Fruit fly (Drosophila melanogaster): ENCODE results near the gene PNKP.

Gene PNKP

dm6 chr3R:8329628-8330027 is 13.7 kb downstream of the PNKP start:
- TF ChIP-seq CG14655 (GFP tag; optimal IDR thresholded peaks at IDR 0.05) (no peak), CG15710 (tag; optimal IDR thresholded peaks at IDR 0.05) (no peak), gl (tag; optimal IDR thresholded peaks at IDR 0.05) (no peak), Ets98B (GFP tag; IDR thresholded peaks at IDR 0.05) (no peak), EcR (GFP tag; optimal IDR thresholded peaks at IDR 0.05) (peak; percentile 16)

dm6 chr3R:8327967-8328789 is 15.1 kb downstream of the PNKP start:
- TF ChIP-seq EcR (GFP tag; optimal IDR thresholded peaks at IDR 0.05) (no peak), CG17806 (tag; optimal IDR thresholded peaks at IDR 0.05) (no peak), gl (tag; optimal IDR thresholded peaks at IDR 0.05) (no peak), CG15710 (tag; optimal IDR thresholded peaks at IDR 0.05) (no peak), CG8159 (tag; optimal IDR thresholded peaks at IDR 0.05) (no peak), CG8301 (tag; optimal IDR thresholded peaks at IDR 0.05) (no peak)

- TF ChIP-seq Pif1B (GFP tag; optimal IDR thresholded peaks at IDR 0.05) = no peak
- no peak for TF ChIP-seq Pif1A (GFP tag; optimal IDR thresholded peaks at IDR 0.05)
- TF ChIP-seq CG8301 (tag; optimal IDR thresholded peaks at IDR 0.05) = no peak
Observed at dm6 chr3R:8326884-8327283, 16.4 kb downstream of the PNKP start.

dm6 chr3R:8324016-8324415 is 19.3 kb downstream of the PNKP start, which contains the start of gene CG7443:
Gene CG7443 (plus strand): TSS chr3R:8324316.
- no peak for TF ChIP-seq EcR (GFP tag; optimal IDR thresholded peaks at IDR 0.05)
- TF ChIP-seq Pif1A (GFP tag; optimal IDR thresholded peaks at IDR 0.05) = no peak
- no peak for TF ChIP-seq CG9948 (tag; optimal IDR thresholded peaks at IDR 0.05)
- TF ChIP-seq CG34367 (tag; optimal IDR thresholded peaks at IDR 0.05) = no peak
- TF ChIP-seq D1 (tag; optimal IDR thresholded peaks at IDR 0.05) = no peak
- no peak for TF ChIP-seq Pif1B (GFP tag; optimal IDR thresholded peaks at IDR 0.05)

dm6 chr3R:8321447-8321846 is 21.9 kb downstream of the PNKP start, which contains the start of gene Or85a:
Gene Or85a (plus strand): TSS chr3R:8321747.
- TF ChIP-seq CG14655 (GFP tag; optimal IDR thresholded peaks at IDR 0.05) (no peak), CG32121 (GFP tag; IDR thresholded peaks at IDR 0.05) (no peak), fd96Ca (GFP tag; IDR thresholded peaks at IDR 0.05) (no peak), CG8301 (tag; optimal IDR thresholded peaks at IDR 0.05) (no peak), gl (tag; optimal IDR thresholded peaks at IDR 0.05) (no peak), CG15710 (tag; optimal IDR thresholded peaks at IDR 0.05) (no peak), CG4496 (GFP tag; IDR thresholded peaks at IDR 0.05) (no peak), CG12605 (GFP tag; IDR thresholded peaks at IDR 0.05) (no peak), Pif1A (GFP tag; optimal IDR thresholded peaks at IDR 0.05) (no peak), CG17806 (tag; optimal IDR thresholded peaks at IDR 0.05) (no peak), CG13204 (GFP tag; optimal IDR thresholded peaks at IDR 0.05) (no peak), Snoo (tag; optimal IDR thresholded peaks at IDR 0.05) (no peak), CG9948 (tag; optimal IDR thresholded peaks at IDR 0.05) (no peak), rn (GFP tag; IDR thresholded peaks at IDR 0.05) (no peak)

- no peak for TF ChIP-seq Pif1B (GFP tag; optimal IDR thresholded peaks at IDR 0.05)
- no peak for TF ChIP-seq Snoo (tag; optimal IDR thresholded peaks at IDR 0.05)
- TF ChIP-seq Ets98B (GFP tag; IDR thresholded peaks at IDR 0.05) = peak; percentile 60; the same call in 1 of the 2 replicates
- peak; percentile 65 for TF ChIP-seq CG12605 (GFP tag; IDR thresholded peaks at IDR 0.05)
- TF ChIP-seq CG4496 (GFP tag; IDR thresholded peaks at IDR 0.05) = 0 out of 3 replicates have a peak, but pooled peaks have one; percentile 21
Observed at dm6 chr3R:8317709-8318335, 25.5 kb downstream of the PNKP start.

- TF ChIP-seq CG14655 (GFP tag; optimal IDR thresholded peaks at IDR 0.05) (no peak), D1 (tag; optimal IDR thresholded peaks at IDR 0.05) (no peak), CG32121 (GFP tag; IDR thresholded peaks at IDR 0.05) (no peak)
Observed at dm6 chr3R:8317215-8317614, 26.1 kb downstream of the PNKP start, which contains the start of gene Ctr1B. Gene Ctr1B (plus strand): TSS chr3R:8317612.

Measured in whole organism, pupa.